Fruit fly (Drosophila melanogaster): Measurements from ENCODE around the gene Blos4.

- no peak for TF ChIP-seq usp (GFP tag; optimal IDR thresholded peaks at IDR 0.05)
- TF ChIP-seq EcR (GFP tag; optimal IDR thresholded peaks at IDR 0.05): no peak
- no peak for TF ChIP-seq psq (optimal IDR thresholded peaks at IDR 0.05)
- no peak for TF ChIP-seq Dll (optimal IDR thresholded peaks at IDR 0.05)
Measured at dm6 chr3L:10889692-10890089, 10.8 kb downstream of the Blos4 start, which contains the start of gene Cpr67Fa1.

All from whole organism.